Fruit fly (Drosophila melanogaster) whole organism, embryonic: Measurements from ENCODE around the gene Sf3b6.

Experiments
- Atf6 ChIP-seq: fragments of 200-800 bp; sonication (Bioruptor generic); IDR thresholded peaks from 2 replicates; pipeline ENCODE4 v1.3.6; 2022; ENCODE audit warnings: missing biosample characterization, missing genetic modification characterization
- CG13123 ChIP-seq: fragments of 200-800 bp; sonication (Bioruptor generic); optimal IDR thresholded peaks from 2 replicates; lab custom pipeline; 2016; ENCODE audit warnings: missing biosample characterization, missing genetic modification characterization
- CG17361 ChIP-seq: fragments of 200-800 bp; sonication (Bioruptor generic); IDR thresholded peaks from 3 replicates; pipeline ENCODE4 v1.3.6; 2022; ENCODE audit warnings: missing biosample characterization, missing genetic modification characterization
- CG17802 ChIP-seq: fragments of 200-800 bp; sonication (Bioruptor generic); optimal IDR thresholded peaks from 2 replicates; lab custom pipeline; 2018; ENCODE audit warnings: missing biosample characterization, mild to moderate bottlenecking, missing genetic modification characterization, moderate library complexity
- CG18619 ChIP-seq: fragments of 200-800 bp; sonication (Bioruptor generic); optimal IDR thresholded peaks from 3 replicates; lab custom pipeline; 2017; ENCODE audit warnings: missing biosample characterization, mild to moderate bottlenecking, missing genetic modification characterization
- CG18764 ChIP-seq: fragments of 200-800 bp; sonication (Bioruptor generic); optimal IDR thresholded peaks from 3 replicates; lab custom pipeline; 2016; ENCODE audit warnings: missing biosample characterization, missing genetic modification characterization
- CG2678 ChIP-seq: fragments of 200-800 bp; sonication (Bioruptor generic); optimal IDR thresholded peaks from 3 replicates; lab custom pipeline; 2019; ENCODE audit warnings: missing biosample characterization, mild to moderate bottlenecking, missing genetic modification characterization, moderate library complexity
- CG34422 ChIP-seq: fragments of 200-800 bp; sonication (Bioruptor generic); IDR thresholded peaks from 3 replicates; pipeline ENCODE4 v1.3.6; 2022; ENCODE audit warnings: missing biosample characterization, missing genetic modification characterization
- CG3847 ChIP-seq: fragments of 200-800 bp; sonication (Bioruptor generic); IDR thresholded peaks from 2 replicates; pipeline ENCODE4 v1.3.6; 2022; ENCODE audit warnings: missing biosample characterization, missing genetic modification characterization
- CG4707 ChIP-seq: fragments of 200-800 bp; sonication (Bioruptor generic); optimal IDR thresholded peaks from 2 replicates; lab custom pipeline; 2018; ENCODE audit warnings: missing biosample characterization, mild to moderate bottlenecking, missing genetic modification characterization, moderate library complexity
- CG5180 ChIP-seq: fragments of 200-800 bp; sonication (Bioruptor generic); optimal IDR thresholded peaks from 3 replicates; lab custom pipeline; 2017; ENCODE audit warnings: missing biosample characterization, missing genetic modification characterization, mild to moderate bottlenecking, moderate library complexity, missing genetic modification reagents
- CG7745 ChIP-seq: fragments of 200-800 bp; sonication (Bioruptor generic); optimal IDR thresholded peaks from 2 replicates; lab custom pipeline; 2018; ENCODE audit warnings: missing biosample characterization, mild to moderate bottlenecking, missing genetic modification characterization, moderate library complexity
- CG7987 ChIP-seq: fragments of 200-800 bp; sonication (Bioruptor generic); optimal IDR thresholded peaks from 2 replicates; lab custom pipeline; 2018; ENCODE audit warnings: missing biosample characterization, mild to moderate bottlenecking, missing genetic modification characterization, moderate library complexity
- CG8944 ChIP-seq: fragments of 200-800 bp; sonication (Bioruptor generic); optimal IDR thresholded peaks from 3 replicates; lab custom pipeline; 2016; ENCODE audit warnings: missing biosample characterization, missing genetic modification characterization
- CG9727 ChIP-seq: fragments of 200-800 bp; sonication (Bioruptor generic); optimal IDR thresholded peaks from 3 replicates; lab custom pipeline; 2017; ENCODE audit warnings: missing biosample characterization, mild to moderate bottlenecking, missing genetic modification characterization
- CG9932 ChIP-seq: fragments of 200-800 bp; sonication (Bioruptor generic); IDR thresholded peaks from 2 replicates; pipeline ENCODE4 v1.3.6; 2022; ENCODE audit warnings: missing biosample characterization, missing genetic modification characterization
- CTCF ChIP-seq: fragments of 200-800 bp; sonication (Bioruptor generic); optimal IDR thresholded peaks from 2 replicates; lab custom pipeline; 2017; ENCODE audit warnings: missing biosample characterization, mild to moderate bottlenecking, missing genetic modification characterization, moderate library complexity
- CkIIα-i1 ChIP-seq: fragments of 200-800 bp; sonication (Bioruptor generic); IDR thresholded peaks from 2 replicates; pipeline ENCODE4 v1.3.6; 2022; ENCODE audit warnings: missing biosample characterization, missing genetic modification characterization
- CoRest ChIP-seq: fragments of 200-800 bp; sonication (Bioruptor generic); optimal IDR thresholded peaks from 3 replicates; lab custom pipeline; 2018; ENCODE audit warnings: missing biosample characterization, mild to moderate bottlenecking, missing genetic modification characterization, moderate library complexity
- Dll ChIP-seq: fragments of 200-800 bp; sonication (Bioruptor generic); IDR thresholded peaks from 4 replicates; pipeline ENCODE4 v1.3.6; 2022; ENCODE audit warnings: missing biosample characterization, missing genetic modification characterization; ENCODE audit not compliant: partially characterized antibody
- Doc3 ChIP-seq: fragments of 200-800 bp; sonication (Bioruptor generic); IDR thresholded peaks from 3 replicates; pipeline ENCODE4 v1.3.6; 2022; ENCODE audit warnings: missing biosample characterization, missing genetic modification characterization; ENCODE audit not compliant: partially characterized antibody
- Dp ChIP-seq: fragments of 200-800 bp; sonication (Bioruptor generic); optimal IDR thresholded peaks from 2 replicates; lab custom pipeline; 2018; ENCODE audit warnings: missing biosample characterization, mild to moderate bottlenecking, missing genetic modification characterization, moderate library complexity
- MTF-1 ChIP-seq: fragments of 200-800 bp; sonication (Bioruptor generic); optimal IDR thresholded peaks from 2 replicates; lab custom pipeline; 2018; ENCODE audit warnings: missing biosample characterization, mild to moderate bottlenecking, missing genetic modification characterization, borderline replicate concordance
- Mad ChIP-seq: fragments of 200-800 bp; sonication (Bioruptor generic); optimal IDR thresholded peaks from 2 replicates; lab custom pipeline; 2016; ENCODE audit warnings: missing biosample characterization, missing genetic modification characterization
- Meics ChIP-seq: fragments of 200-800 bp; sonication (Bioruptor generic); optimal IDR thresholded peaks from 2 replicates; lab custom pipeline; 2017; ENCODE audit warnings: missing biosample characterization, mild to moderate bottlenecking, missing genetic modification characterization
- Mes4 ChIP-seq: fragments of 200-800 bp; sonication (Bioruptor generic); optimal IDR thresholded peaks from 2 replicates; lab custom pipeline; 2016; ENCODE audit warnings: missing biosample characterization, missing genetic modification characterization
- Rfx ChIP-seq: fragments of 200-800 bp; sonication (Bioruptor generic); IDR thresholded peaks from 2 replicates; pipeline ENCODE4 v1.3.6; 2022; ENCODE audit warnings: missing biosample characterization, missing genetic modification characterization
- Tbp ChIP-seq: fragments of >200 bp; optimal IDR thresholded peaks from 2 replicates; lab custom pipeline; 2018; ENCODE audit warnings: missing biosample characterization, missing genetic modification characterization
- aop ChIP-seq: fragments of 200-800 bp; sonication (Bioruptor generic); IDR thresholded peaks from 2 replicates; pipeline ENCODE4 v1.3.6; 2022; ENCODE audit warnings: missing biosample characterization, missing genetic modification characterization
- ash1 ChIP-seq: fragments of 200-800 bp; sonication (Bioruptor generic); optimal IDR thresholded peaks from 2 replicates; lab custom pipeline; 2018; ENCODE audit warnings: missing biosample characterization, mild to moderate bottlenecking, missing genetic modification characterization
- cad ChIP-seq: fragments of >200 bp; optimal IDR thresholded peaks from 2 replicates; lab custom pipeline; 2017; ENCODE audit warnings: missing biosample characterization, missing genetic modification characterization
- crc ChIP-seq: fragments of 200-800 bp; sonication (Bioruptor generic); optimal IDR thresholded peaks from 2 replicates; lab custom pipeline; 2016; ENCODE audit warnings: missing biosample characterization, missing genetic modification characterization
- croc ChIP-seq: fragments of 200-800 bp; sonication (Bioruptor generic); conservative IDR thresholded peaks from 3 replicates; pipeline ENCODE4 v1.3.6; 2022; ENCODE audit warnings: missing biosample characterization, missing genetic modification characterization
- dan ChIP-seq: fragments of 200-800 bp; sonication (Bioruptor generic); IDR thresholded peaks from 2 replicates; pipeline ENCODE4 v1.3.6; 2022; ENCODE audit warnings: missing biosample characterization, missing genetic modification characterization
- danr ChIP-seq: fragments of 200-800 bp; sonication (Bioruptor generic); IDR thresholded peaks from 2 replicates; pipeline ENCODE4 v1.3.6; 2022; ENCODE audit warnings: missing biosample characterization, missing genetic modification characterization
- dati ChIP-seq: fragments of 200-800 bp; sonication (Bioruptor generic); IDR thresholded peaks from 2 replicates; pipeline ENCODE4 v1.3.6; 2022; ENCODE audit warnings: missing biosample characterization, missing genetic modification characterization
- dmrt11E ChIP-seq: fragments of 200-800 bp; sonication (Bioruptor generic); optimal IDR thresholded peaks from 3 replicates; lab custom pipeline; 2018; ENCODE audit warnings: missing biosample characterization, mild to moderate bottlenecking, missing genetic modification characterization, moderate library complexity
- lab ChIP-seq: fragments of 200-800 bp; sonication (Bioruptor generic); optimal IDR thresholded peaks from 3 replicates; lab custom pipeline; 2017; ENCODE audit warnings: missing biosample characterization, missing genetic modification characterization, mild to moderate bottlenecking, moderate library complexity, missing genetic modification reagents
- lmd ChIP-seq: fragments of 200-800 bp; sonication (Bioruptor generic); IDR thresholded peaks from 2 replicates; pipeline ENCODE4 v1.3.6; 2022; ENCODE audit warnings: missing biosample characterization, missing genetic modification characterization
- odd ChIP-seq: fragments of 200-800 bp; sonication (Bioruptor generic); optimal IDR thresholded peaks from 2 replicates; lab custom pipeline; 2017; ENCODE audit warnings: missing biosample characterization, mild to moderate bottlenecking, missing genetic modification characterization
- otp ChIP-seq: fragments of 200-800 bp; sonication (Bioruptor generic); IDR thresholded peaks from 3 replicates; pipeline ENCODE4, ENCODE4 v1.3.6; 2022; ENCODE audit warnings: missing biosample characterization, missing genetic modification characterization
- pan ChIP-seq, 4 experiments: fragments of >200 bp in 3 of 4; fragments of 200-800 bp in 1 of 4; sonication (Bioruptor generic) in 1 of 4; optimal IDR thresholded peaks in 3 of 4; IDR thresholded peaks in 1 of 4; 2 replicates each; pipeline versions ENCODE4 v1.3.6 to Lab custom; 2017 to 2022; ENCODE audit warnings: missing biosample characterization in 2 of 4, missing genetic modification characterization in 2 of 4, mixed read lengths in 1 of 4
- scrt ChIP-seq: fragments of 200-800 bp; sonication (Bioruptor generic); optimal IDR thresholded peaks from 2 replicates; lab custom pipeline; 2018; ENCODE audit warnings: missing biosample characterization, mild to moderate bottlenecking, missing genetic modification characterization, moderate library complexity
- sens-2 ChIP-seq: fragments of 200-800 bp; sonication (Bioruptor generic); IDR thresholded peaks from 2 replicates; pipeline ENCODE4 v1.3.6; 2022; ENCODE audit warnings: missing biosample characterization, missing genetic modification characterization
- slbo ChIP-seq: fragments of 200-800 bp; sonication (Bioruptor generic); IDR thresholded peaks from 2 replicates; pipeline ENCODE4 v1.3.6; 2022; ENCODE audit warnings: missing biosample characterization, missing genetic modification characterization
- ssp ChIP-seq: fragments of 200-800 bp; sonication (Bioruptor generic); IDR thresholded peaks from 2 replicates; pipeline ENCODE4 v1.3.6; 2022; ENCODE audit warnings: missing biosample characterization, missing genetic modification characterization
- trem ChIP-seq: fragments of 200-800 bp; optimal IDR thresholded peaks from 3 replicates; lab custom pipeline; 2019; ENCODE audit warnings: missing biosample characterization, mild to moderate bottlenecking, missing genetic modification characterization, moderate library complexity
- trh ChIP-seq: fragments of 200-800 bp; sonication (Bioruptor generic); optimal IDR thresholded peaks from 2 replicates; lab custom pipeline; 2016; ENCODE audit warnings: missing biosample characterization, missing genetic modification characterization
- tup ChIP-seq: fragments of 200-800 bp; sonication (Bioruptor generic); optimal IDR thresholded peaks from 2 replicates; lab custom pipeline; 2016; ENCODE audit warnings: missing biosample characterization, mild to moderate bottlenecking, missing genetic modification characterization, moderate library complexity
- twi ChIP-seq: fragments of 200-800 bp; optimal IDR thresholded peaks from 2 replicates; lab custom pipeline; 2019; ENCODE audit warnings: missing biosample characterization, mild to moderate bottlenecking, missing genetic modification characterization, moderate library complexity
- unpg ChIP-seq: fragments of 200-800 bp; sonication (Bioruptor generic); optimal IDR thresholded peaks from 3 replicates; lab custom pipeline; 2018; ENCODE audit warnings: missing biosample characterization, mild to moderate bottlenecking, missing genetic modification characterization, moderate library complexity
- zfh1 ChIP-seq: fragments of 200-800 bp; sonication (Bioruptor generic); IDR thresholded peaks from 3 replicates; pipeline ENCODE4 v1.3.6; 2022; ENCODE audit warnings: missing biosample characterization, missing genetic modification characterization

The Sf3b6 gene

DNA sequence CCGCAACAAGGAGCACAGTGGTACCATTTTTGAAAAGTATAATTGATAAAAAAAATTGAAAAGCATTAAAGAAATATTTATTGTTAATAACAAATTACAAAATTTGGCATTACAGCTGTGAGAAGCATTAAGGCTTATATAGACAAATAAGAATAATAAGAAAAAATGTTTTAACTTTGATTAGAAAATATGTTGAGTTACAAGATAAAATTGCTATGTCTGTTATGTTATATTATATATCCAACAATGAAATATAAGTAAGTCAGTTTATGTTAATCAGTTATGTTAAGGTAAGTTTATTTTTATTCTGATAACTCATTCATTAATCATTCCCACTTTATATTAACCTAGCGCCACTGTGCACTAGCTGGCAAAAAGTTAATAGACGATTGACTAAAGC, 33.1 kb downstream of the Sf3b6 start (continued):
- TF ChIP-seq zfh1 (no peak), croc (GFP tag; lab: Robert Waterston, UW) (no peak), Dp (GFP tag; lab: Kevin White, UChicago) (no peak), CTCF (GFP tag; lab: Kevin White, UChicago) (no peak), CG2678 (tag; lab: Kevin White, UChicago) (no peak), ash1 (no peak), CG8944 (GFP tag; lab: Kevin White, UChicago) (no peak), tup (GFP tag; lab: Kevin White, UChicago) (no peak), ssp (no peak), pan (optimal IDR thresholded peaks at IDR 0.05; lab: Kevin White, UChicago) (no peak), pan (GFP tag; optimal IDR thresholded peaks at IDR 0.05 in 1 of 2, IDR thresholded peaks at IDR 0.05 in 1 of 2) (no peak), aop (GFP tag; lab: Robert Waterston, UW) (no peak), CG17802 (no peak), CkIIα-i1 (GFP tag; lab: Robert Waterston, UW) (no peak), CG13123 (GFP tag; lab: Kevin White, UChicago) (no peak), dan (GFP tag; lab: Robert Waterston, UW) (no peak), dmrt11E (tag; lab: Kevin White, UChicago) (peak; percentile 64), CG34422 (GFP tag; lab: Robert Waterston, UW) (no peak), sens-2 (GFP tag; lab: Robert Waterston, UW) (no peak), unpg (GFP tag; lab: Kevin White, UChicago) (no peak), slbo (GFP tag; lab: Robert Waterston, UW) (no peak), Dll (GFP tag; lab: Robert Waterston, UW) (no peak), CG3847 (GFP tag; lab: Robert Waterston, UW) (no peak), odd (no peak), Tbp (no peak), CG5180 (GFP tag; lab: Kevin White, UChicago) (no peak), Doc3 (GFP tag; lab: Robert Waterston, UW) (no peak), scrt (GFP tag; lab: Kevin White, UChicago) (no peak), trem (peak; percentile 16), Mad (GFP tag; lab: Kevin White, UChicago) (no peak), lab (GFP tag; lab: Kevin White, UChicago) (no peak), CG9932 (GFP tag; lab: Robert Waterston, UW) (no peak), crc (no peak), CG7987 (GFP tag; lab: Kevin White, UChicago) (no peak), Atf6 (GFP tag; lab: Robert Waterston, UW) (no peak), Rfx (no peak), CG18619 (GFP tag; lab: Kevin White, UChicago) (no peak), otp (no peak), danr (no peak), trh (no peak), lmd (GFP tag; lab: Robert Waterston, UW) (no peak), CG4707 (no peak), Mes4 (no peak), twi (tag; lab: Kevin White, UChicago) (no peak), CG17361 (GFP tag; lab: Robert Waterston, UW) (peak; percentile 72; the same call in 2 of the 3 replicates), Meics (GFP tag; lab: Kevin White, UChicago) (no peak), dati (GFP tag; lab: Robert Waterston, UW) (no peak), MTF-1 (GFP tag; lab: Kevin White, UChicago) (no peak), CG7745 (no peak), cad (GFP tag; lab: Kevin White, UChicago) (no peak), CG9727 (peak; percentile 23), CG18764 (GFP tag; lab: Kevin White, UChicago) (no peak), CoRest (tag; lab: Kevin White, UChicago) (peak; percentile 26)
